Worm (Caenorhabditis elegans) whole organism, midembryonic: ENCODE measurements around the gene T05E12.6.

Source experiments
- T22C8.4 ChIP-seq: fragments of 200-800 bp; sonication (Bioruptor generic); IDR thresholded peaks from 2 replicates; pipeline ENCODE4 v1.3.6; 2022; ENCODE audit warnings: missing genetic modification characterization, missing compliant biosample characterization
- cog-1 ChIP-seq: sonication (generic microtip); optimal IDR thresholded peaks from 2 replicates; lab custom pipeline; 2016; ENCODE audit warnings: missing genetic modification characterization, missing compliant biosample characterization
- flt-1 ChIP-seq: fragments of 200-800 bp; sonication (Bioruptor generic); IDR thresholded peaks from 2 replicates; pipeline ENCODE4 v1.3.6; 2022; ENCODE audit warnings: missing genetic modification characterization, missing compliant biosample characterization
- klf-2 ChIP-seq: fragments of 200-800 bp; sonication (Bioruptor generic); conservative IDR thresholded peaks from 2 replicates; pipeline ENCODE4 v1.3.6; 2022; ENCODE audit warnings: missing genetic modification reagents, missing genetic modification characterization, missing compliant biosample characterization
- med-1 ChIP-seq: sonication (generic microtip); optimal IDR thresholded peaks from 2 replicates; lab custom pipeline; 2017; ENCODE audit warnings: missing genetic modification characterization, mild to moderate bottlenecking, missing compliant biosample characterization, antibody characterized with exemption, missing genetic modification reagents; ENCODE audit not compliant: insufficient read depth
- ref-1 ChIP-seq: fragments of 200-800 bp; sonication (Bioruptor generic); conservative IDR thresholded peaks from 2 replicates; pipeline ENCODE4 v1.3.6; 2022; ENCODE audit warnings: missing genetic modification reagents, missing genetic modification characterization, missing compliant biosample characterization
- tab-1 ChIP-seq: fragments of 200-800 bp; sonication (Bioruptor generic); IDR thresholded peaks from 2 replicates; pipeline ENCODE4 v1.3.6; 2022; ENCODE audit warnings: missing genetic modification characterization, missing compliant biosample characterization
- ztf-23 ChIP-seq: fragments of 200-800 bp; sonication (Bioruptor generic); IDR thresholded peaks from 2 replicates; pipeline ENCODE4 v1.3.6; 2022; ENCODE audit warnings: missing genetic modification reagents, missing genetic modification characterization, missing compliant biosample characterization
- ztf-29 ChIP-seq: fragments of 200-800 bp; sonication (Bioruptor generic); IDR thresholded peaks from 2 replicates; pipeline ENCODE4 v1.3.6; 2022; ENCODE audit warnings: missing genetic modification reagents, missing genetic modification characterization, missing compliant biosample characterization

Gene T05E12.6

DNA sequence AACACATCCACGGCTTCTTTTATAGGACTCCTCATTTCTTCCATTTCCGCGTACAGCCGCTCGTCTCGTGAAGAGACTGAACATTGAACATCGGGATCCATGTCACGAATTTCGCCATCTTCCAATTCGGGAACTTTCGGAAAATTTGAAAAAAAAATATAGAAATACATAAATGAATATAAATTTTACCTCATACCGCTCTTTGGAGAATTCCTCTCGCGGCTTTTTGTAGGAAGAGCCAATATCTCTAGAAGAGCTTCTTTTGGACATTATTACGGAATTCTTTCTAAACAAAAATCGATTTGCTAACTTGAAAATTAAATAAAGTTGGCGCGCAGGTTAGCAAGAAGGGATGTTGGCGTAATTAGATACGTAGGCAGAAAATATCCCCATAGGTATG lies 6.5 kb downstream of the T05E12.6 start, which contains the start of gene T05E12.9:
Gene T05E12.9, minus strand, starts transcription at position 101 of the 400 bp plus-strand sequence.
- no peak for TF ChIP-seq T22C8.4 (GFP tag; lab: Robert Waterston, UW)
- TF ChIP-seq ztf-23 (GFP tag; lab: Robert Waterston, UW), result no peak
- TF ChIP-seq ref-1 (GFP tag; lab: Robert Waterston, UW), result no peak
- TF ChIP-seq ztf-29 (GFP tag; lab: Robert Waterston, UW), result no peak
- TF ChIP-seq cog-1 (tag; lab: Kevin White, UChicago), result no peak
- TF ChIP-seq flt-1 (GFP tag; lab: Robert Waterston, UW), result no peak
- no peak for TF ChIP-seq klf-2 (GFP tag; lab: Robert Waterston, UW)
- TF ChIP-seq med-1 (GFP tag; lab: Kevin White, UChicago), result no peak
- no peak for TF ChIP-seq tab-1 (GFP tag; lab: Robert Waterston, UW)

DNA sequence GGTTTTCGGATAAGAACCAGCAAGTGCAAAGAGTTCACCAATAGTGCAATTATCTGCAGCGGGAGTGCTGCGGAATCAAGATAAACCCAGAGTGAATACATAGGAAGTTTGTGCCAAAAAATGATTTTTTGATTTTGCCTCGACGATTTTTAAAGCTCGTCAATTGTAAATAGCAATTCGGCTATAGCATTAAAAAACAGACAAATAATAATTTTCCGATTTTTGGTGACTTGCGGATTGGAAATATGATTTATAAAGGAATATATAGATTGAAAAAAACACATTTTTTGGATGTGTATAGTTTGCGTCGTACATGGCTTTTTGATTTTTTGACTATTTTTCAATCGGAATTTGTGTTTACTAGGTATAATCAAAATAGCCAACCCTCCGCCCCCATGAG lies 9.4 kb downstream of the T05E12.6 start, which contains the start of gene srw-20:
Gene srw-20, minus strand, starts transcription at position 101 of the 400 bp plus-strand sequence.
- TF ChIP-seq klf-2 (GFP tag; lab: Robert Waterston, UW), result no peak
- TF ChIP-seq ztf-29 (GFP tag; lab: Robert Waterston, UW), result no peak
- TF ChIP-seq T22C8.4 (GFP tag; lab: Robert Waterston, UW), result no peak
- TF ChIP-seq cog-1 (tag; lab: Kevin White, UChicago), result no peak
- no peak for TF ChIP-seq med-1 (GFP tag; lab: Kevin White, UChicago)
- no peak for TF ChIP-seq tab-1 (GFP tag; lab: Robert Waterston, UW)
- TF ChIP-seq ref-1 (GFP tag; lab: Robert Waterston, UW), result no peak
- no peak for TF ChIP-seq ztf-23 (GFP tag; lab: Robert Waterston, UW)
- no peak for TF ChIP-seq flt-1 (GFP tag; lab: Robert Waterston, UW)

DNA sequence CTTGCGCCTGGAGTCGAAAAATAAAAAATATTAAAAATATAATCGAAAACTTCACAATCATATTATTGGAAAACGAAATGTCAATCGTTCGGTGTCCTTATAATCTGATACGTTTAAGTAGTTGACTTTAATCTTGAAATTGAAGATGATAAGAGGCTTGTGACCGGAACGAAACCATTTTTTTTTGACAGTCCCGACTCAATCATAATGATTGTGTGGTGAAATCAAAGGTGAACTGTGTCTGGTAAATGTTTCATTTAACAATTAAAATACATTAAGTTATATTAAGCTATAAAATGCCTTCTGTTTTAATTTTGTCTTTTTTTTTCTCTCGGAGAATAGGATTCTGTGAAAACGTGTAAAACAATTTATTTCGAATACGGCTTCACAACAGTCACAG lies 11.4 kb downstream of the T05E12.6 start, which contains the start of gene T05E12.3:
Gene T05E12.3, minus strand, starts transcription at position 101 of the 400 bp plus-strand sequence.
- no peak for TF ChIP-seq T22C8.4 (GFP tag; lab: Robert Waterston, UW)
- no peak for TF ChIP-seq ztf-23 (GFP tag; lab: Robert Waterston, UW)
- no peak for TF ChIP-seq med-1 (GFP tag; lab: Kevin White, UChicago)
- no peak for TF ChIP-seq tab-1 (GFP tag; lab: Robert Waterston, UW)
- no peak for TF ChIP-seq ztf-29 (GFP tag; lab: Robert Waterston, UW)
- TF ChIP-seq ref-1 (GFP tag; lab: Robert Waterston, UW), result no peak
- TF ChIP-seq klf-2 (GFP tag; lab: Robert Waterston, UW), result no peak
- no peak for TF ChIP-seq flt-1 (GFP tag; lab: Robert Waterston, UW)
- TF ChIP-seq cog-1 (tag; lab: Kevin White, UChicago), result no peak

DNA sequence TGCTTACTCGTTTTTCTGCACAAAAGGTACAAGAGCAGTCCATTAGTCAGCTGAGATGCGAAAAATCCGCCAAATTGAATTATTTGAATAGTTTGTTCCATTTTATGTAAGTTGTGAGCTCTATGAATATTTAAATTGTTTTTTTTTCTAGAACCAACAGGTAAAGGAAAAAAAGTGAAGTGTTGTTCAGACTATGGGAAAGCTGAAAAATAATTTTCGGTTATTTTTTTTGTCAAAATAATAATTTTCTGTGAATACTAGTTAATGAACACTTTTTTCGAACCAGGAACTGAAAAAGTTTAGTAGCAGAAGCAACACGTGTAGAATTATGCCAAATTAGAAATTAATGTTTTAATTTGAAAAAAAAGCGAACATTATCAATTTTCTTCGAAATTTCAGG lies 13.3 kb downstream of the T05E12.6 start, which contains the start of gene str-125:
Gene str-125, minus strand, starts transcription at position 101 of the 400 bp plus-strand sequence.
- no peak for TF ChIP-seq ztf-29 (GFP tag; lab: Robert Waterston, UW)
- no peak for TF ChIP-seq T22C8.4 (GFP tag; lab: Robert Waterston, UW)
- no peak for TF ChIP-seq med-1 (GFP tag; lab: Kevin White, UChicago)
- no peak for TF ChIP-seq cog-1 (tag; lab: Kevin White, UChicago)
- no peak for TF ChIP-seq ref-1 (GFP tag; lab: Robert Waterston, UW)
- TF ChIP-seq flt-1 (GFP tag; lab: Robert Waterston, UW), result no peak
- TF ChIP-seq klf-2 (GFP tag; lab: Robert Waterston, UW), result no peak
- no peak for TF ChIP-seq ztf-23 (GFP tag; lab: Robert Waterston, UW)
- TF ChIP-seq tab-1 (GFP tag; lab: Robert Waterston, UW), result no peak

DNA sequence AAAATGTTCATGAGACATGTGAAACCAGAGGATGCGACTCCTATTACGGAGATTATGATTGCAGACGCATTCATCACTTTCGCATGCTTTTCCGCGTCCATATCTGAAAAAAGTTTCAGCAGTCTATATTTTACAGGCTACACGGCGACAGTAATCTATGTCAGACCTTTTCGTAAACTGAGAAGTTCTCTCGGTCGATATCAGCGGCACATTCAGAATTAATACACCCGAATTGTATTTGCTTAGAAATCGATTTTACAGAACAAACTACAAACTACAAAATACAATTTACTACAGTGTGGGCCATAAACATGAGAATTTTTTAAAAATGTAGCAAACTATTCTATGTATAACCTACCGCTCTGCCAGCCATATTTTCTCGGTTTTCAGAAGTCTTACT lies 17.7 kb downstream of the T05E12.6 start, which contains the start of gene srbc-14:
Gene srbc-14, minus strand, starts transcription at position 101 of the 400 bp plus-strand sequence.
- TF ChIP-seq ztf-23 (GFP tag; lab: Robert Waterston, UW) (no peak), ref-1 (GFP tag; lab: Robert Waterston, UW) (no peak), tab-1 (GFP tag; lab: Robert Waterston, UW) (no peak), klf-2 (GFP tag; lab: Robert Waterston, UW) (no peak), ztf-29 (GFP tag; lab: Robert Waterston, UW) (no peak)

DNA sequence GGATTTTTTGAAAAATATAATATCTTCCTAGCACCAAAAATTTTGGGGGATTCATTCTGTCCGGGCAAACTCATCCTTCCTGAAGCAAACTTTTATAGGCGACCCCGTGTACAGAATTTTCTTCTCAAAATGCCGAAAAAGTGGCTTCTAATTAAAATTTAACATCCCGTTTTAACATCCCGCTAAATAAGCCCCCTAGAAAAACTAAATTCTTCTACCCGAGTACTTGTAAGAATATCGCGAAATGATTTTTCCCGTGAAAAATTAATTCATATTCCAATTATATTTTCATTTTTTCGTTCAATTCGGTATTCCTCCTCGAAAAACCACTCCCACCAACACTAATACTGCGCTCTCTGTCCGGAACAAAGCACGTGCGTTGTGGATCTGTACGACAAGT lies 20.4 kb downstream of the T05E12.6 start, which contains the start of gene T05E12.8:
Gene T05E12.8, plus strand, starts transcription at position 301 of the 400 bp plus-strand sequence.
- no peak for TF ChIP-seq med-1 (GFP tag; lab: Kevin White, UChicago)
- TF ChIP-seq T22C8.4 (GFP tag; lab: Robert Waterston, UW), result no peak
- no peak for TF ChIP-seq ztf-23 (GFP tag; lab: Robert Waterston, UW)
- no peak for TF ChIP-seq klf-2 (GFP tag; lab: Robert Waterston, UW)
- TF ChIP-seq ztf-29 (GFP tag; lab: Robert Waterston, UW), result no peak
- no peak for TF ChIP-seq flt-1 (GFP tag; lab: Robert Waterston, UW)
- no peak for TF ChIP-seq ref-1 (GFP tag; lab: Robert Waterston, UW)
- no peak for TF ChIP-seq tab-1 (GFP tag; lab: Robert Waterston, UW)
- TF ChIP-seq cog-1 (tag; lab: Kevin White, UChicago), result no peak

DNA sequence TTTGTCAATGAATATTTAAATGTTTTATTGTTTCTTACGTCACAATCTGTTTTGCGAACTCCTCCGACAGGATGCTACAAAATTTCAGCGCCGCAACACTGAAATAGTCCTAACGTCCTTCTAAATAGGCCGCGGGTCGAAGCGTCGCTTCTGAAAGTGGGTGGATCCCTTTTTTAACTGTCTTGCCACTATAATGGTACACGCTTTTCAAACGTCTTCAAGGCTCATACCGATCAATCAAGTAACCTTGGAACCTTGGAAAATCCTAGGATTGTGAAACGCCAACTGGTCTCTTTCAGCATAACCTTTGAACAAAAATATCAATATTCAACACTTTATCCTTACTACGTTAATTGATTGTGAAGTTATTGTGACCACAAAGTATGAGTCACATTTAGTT lies 22.6 kb downstream of the T05E12.6 start:
- TF ChIP-seq klf-2 (GFP tag; lab: Robert Waterston, UW) (no peak), ztf-23 (GFP tag; lab: Robert Waterston, UW) (no peak), T22C8.4 (GFP tag; lab: Robert Waterston, UW) (no peak), ztf-29 (GFP tag; lab: Robert Waterston, UW) (no peak), cog-1 (tag; lab: Kevin White, UChicago) (no peak), flt-1 (GFP tag; lab: Robert Waterston, UW) (no peak), ref-1 (GFP tag; lab: Robert Waterston, UW) (no peak), tab-1 (GFP tag; lab: Robert Waterston, UW) (no peak), med-1 (GFP tag; lab: Kevin White, UChicago) (no peak)

DNA sequence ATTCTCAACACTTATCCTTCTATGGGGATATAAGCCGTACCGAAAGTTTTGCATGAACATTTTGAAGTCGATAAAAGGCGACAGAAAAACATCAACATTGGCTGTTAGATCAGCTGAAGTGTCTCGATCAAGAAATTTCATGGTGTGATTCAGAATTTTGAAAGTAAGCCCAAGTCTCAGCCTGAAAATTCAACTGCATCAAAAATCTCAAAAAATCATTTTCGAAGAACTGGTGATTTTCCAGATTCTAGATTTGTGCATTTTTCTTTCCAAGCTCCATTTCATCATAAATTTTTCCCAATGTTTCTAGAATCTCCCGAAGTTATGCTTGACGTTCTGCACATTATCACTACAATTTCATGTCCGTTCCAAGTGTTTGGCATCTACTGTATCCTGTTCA lies 24.6 kb downstream of the T05E12.6 start, which contains the start of gene srh-255:
Gene srh-255, plus strand, starts transcription at position 301 of the 400 bp plus-strand sequence.
- TF ChIP-seq ref-1 (GFP tag; lab: Robert Waterston, UW) (no peak), tab-1 (GFP tag; lab: Robert Waterston, UW) (no peak), T22C8.4 (GFP tag; lab: Robert Waterston, UW) (no peak), klf-2 (GFP tag; lab: Robert Waterston, UW) (no peak), ztf-29 (GFP tag; lab: Robert Waterston, UW) (no peak), flt-1 (GFP tag; lab: Robert Waterston, UW) (no peak), ztf-23 (GFP tag; lab: Robert Waterston, UW) (no peak), med-1 (GFP tag; lab: Kevin White, UChicago) (no peak), cog-1 (tag; lab: Kevin White, UChicago) (no peak)
